Fruit fly (Drosophila melanogaster): ENCODE data around the gene CG31522.

- no peak for TF ChIP-seq CTCF (optimal IDR thresholded peaks at IDR 0.05)
- no peak for TF ChIP-seq CG8478 (optimal IDR thresholded peaks at IDR 0.05)
These were observed 12.7 kb upstream of the CG31522 start for dm6 chr3R:4475378-4475777.

Measured in S2 (cell line).